Worm (Caenorhabditis elegans) whole organism, late embryonic: Measurements from ENCODE around the gene ccdc-47.

Experiments used
- C38D4.7 ChIP-seq: fragments of 200-800 bp; sonication (Bioruptor generic); optimal IDR thresholded peaks from 2 replicates; lab custom pipeline; 2018; ENCODE audit warnings: mild to moderate bottlenecking, missing genetic modification characterization, moderate library complexity, missing compliant biosample characterization
- T23F11.4 ChIP-seq: fragments of 200-800 bp; sonication (Bioruptor generic); optimal IDR thresholded peaks from 2 replicates; lab custom pipeline; 2018; ENCODE audit warnings: mild to moderate bottlenecking, missing genetic modification characterization, missing compliant biosample characterization
- Y22D7AL.16 ChIP-seq: sonication (generic microtip); optimal IDR thresholded peaks from 2 replicates; lab custom pipeline; 2016; ENCODE audit warnings: missing genetic modification characterization, missing compliant biosample characterization
- ceh-14 ChIP-seq: sonication (generic microtip); optimal IDR thresholded peaks from 2 replicates; lab custom pipeline; 2016; ENCODE audit warnings: missing genotype, missing genetic modification characterization, missing compliant biosample characterization
- ceh-31 ChIP-seq: sonication (generic microtip); optimal IDR thresholded peaks from 2 replicates; lab custom pipeline; 2016; ENCODE audit warnings: missing genetic modification characterization, missing compliant biosample characterization
- ceh-34 ChIP-seq: sonication (generic microtip); optimal IDR thresholded peaks from 2 replicates; lab custom pipeline; 2016; ENCODE audit warnings: mild to moderate bottlenecking, missing genetic modification characterization, missing compliant biosample characterization
- elt-2 ChIP-seq: sonication (generic microtip); optimal IDR thresholded peaks from 2 replicates; lab custom pipeline; 2016; ENCODE audit warnings: missing genetic modification reagents, missing genetic modification characterization, missing compliant biosample characterization
- elt-4 ChIP-seq: sonication (generic microtip); optimal IDR thresholded peaks from 2 replicates; lab custom pipeline; 2016; ENCODE audit warnings: missing genetic modification characterization, missing compliant biosample characterization
- eyg-1 ChIP-seq: sonication (generic microtip); optimal IDR thresholded peaks from 2 replicates; lab custom pipeline; 2016; ENCODE audit warnings: missing genotype, missing genetic modification characterization, missing compliant biosample characterization
- fax-1 ChIP-seq: sonication (generic microtip); optimal IDR thresholded peaks from 2 replicates; lab custom pipeline; 2016; ENCODE audit warnings: missing genotype, missing genetic modification characterization, missing compliant biosample characterization
- gmeb-2 ChIP-seq: sonication (generic microtip); optimal IDR thresholded peaks from 2 replicates; lab custom pipeline; 2016; ENCODE audit warnings: missing genetic modification characterization, inconsistent platforms, missing compliant biosample characterization
- hlh-8 ChIP-seq: sonication (generic microtip); optimal IDR thresholded peaks from 2 replicates; lab custom pipeline; 2016; ENCODE audit warnings: missing genotype, missing genetic modification characterization, missing compliant biosample characterization
- lim-6 ChIP-seq: sonication (generic microtip); optimal IDR thresholded peaks from 2 replicates; lab custom pipeline; 2016; ENCODE audit warnings: missing genetic modification characterization, missing compliant biosample characterization
- mec-3 ChIP-seq: sonication (generic microtip); optimal IDR thresholded peaks from 2 replicates; lab custom pipeline; 2016; ENCODE audit warnings: borderline replicate concordance, missing genetic modification characterization, missing compliant biosample characterization
- pag-3 ChIP-seq: sonication (generic microtip); optimal IDR thresholded peaks from 2 replicates; lab custom pipeline; 2016; ENCODE audit warnings: missing compliant biosample characterization, missing genetic modification characterization, borderline replicate concordance
- pha-2 ChIP-seq: sonication (generic microtip); optimal IDR thresholded peaks from 2 replicates; lab custom pipeline; 2017; ENCODE audit warnings: mild to moderate bottlenecking, missing genetic modification characterization, missing compliant biosample characterization
- syd-9 ChIP-seq: sonication (generic microtip); optimal IDR thresholded peaks from 2 replicates; lab custom pipeline; 2016; ENCODE audit warnings: mild to moderate bottlenecking, missing genetic modification characterization, moderate library complexity, missing compliant biosample characterization
- unc-3 ChIP-seq, 2 experiments: fragments of 200-800 bp in 1 of 2; sonication (Bioruptor generic) in 1 of 2; sonication (generic microtip) in 1 of 2; conservative IDR thresholded peaks in 1 of 2; optimal IDR thresholded peaks in 1 of 2; 2 replicates each; pipeline versions ENCODE4 v1.3.6 to Lab custom; 2016 to 2022; ENCODE audit warnings: missing compliant biosample characterization in 2 of 2, missing genetic modification characterization in 2 of 2, missing genetic modification reagents in 1 of 2
- unc-86 ChIP-seq: sonication (generic microtip); optimal IDR thresholded peaks from 2 replicates; lab custom pipeline; 2016; ENCODE audit warnings: missing genetic modification characterization, missing compliant biosample characterization

ccdc-47 gene

DNA sequence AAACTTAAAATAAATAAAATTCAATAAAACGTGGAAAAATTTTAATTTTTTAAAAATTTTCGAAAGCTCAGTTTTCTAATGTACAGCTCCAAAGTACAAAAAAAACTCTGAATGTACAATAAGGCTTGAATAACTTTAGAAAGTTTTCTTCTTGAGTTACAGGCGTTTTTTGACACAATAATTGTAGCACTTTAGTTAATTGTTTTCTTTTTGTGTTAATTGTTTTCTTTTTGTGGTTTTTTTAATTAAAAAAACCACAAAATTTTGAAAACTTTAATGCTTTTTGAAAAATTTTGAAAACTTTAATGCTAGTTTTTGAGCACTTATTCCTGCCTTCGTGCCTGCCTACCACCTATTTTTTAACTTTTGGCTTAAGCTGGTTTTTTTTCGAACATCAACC is 47.5 kb downstream of the ccdc-47 start, which contains the start of gene R10E9.2:
Gene R10E9.2 (minus strand): TSS at position 101 of the 400 bp plus-strand sequence.
- TF ChIP-seq C38D4.7 (GFP tag; lab: Kevin White, UChicago) (no peak), unc-3 (GFP tag; conservative IDR thresholded peaks at IDR 0.05; lab: Robert Waterston, UW) (no peak), unc-3 (tag; optimal IDR thresholded peaks at IDR 0.05; lab: Kevin White, UChicago) (no peak), Y22D7AL.16 (tag; lab: Kevin White, UChicago) (no peak), fax-1 (tag; lab: Kevin White, UChicago) (no peak), pag-3 (tag; lab: Kevin White, UChicago) (no peak), T23F11.4 (GFP tag; lab: Kevin White, UChicago) (no peak)

DNA sequence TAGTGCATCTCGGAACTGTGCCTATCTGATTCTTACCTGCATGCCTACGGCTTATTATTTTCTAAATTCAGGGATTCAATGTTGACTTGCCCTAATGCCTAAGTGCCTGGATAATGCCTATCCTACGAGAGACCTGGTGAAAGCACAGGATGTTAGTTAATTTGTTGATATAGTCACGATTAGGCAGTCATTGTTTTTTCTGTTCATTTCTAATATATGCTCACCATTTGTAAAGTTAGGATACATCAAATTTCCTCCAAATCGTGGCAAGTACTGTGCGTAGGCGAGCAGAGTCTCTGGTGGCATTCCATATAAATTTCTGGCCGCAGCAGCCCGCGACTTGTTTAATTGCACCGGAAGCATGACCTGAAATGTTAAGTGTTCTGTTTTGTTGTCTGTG is 49.4 kb downstream of the ccdc-47 start:
- no peak for TF ChIP-seq ceh-31 (tag; lab: Kevin White, UChicago)
- TF ChIP-seq hlh-8 (tag; lab: Kevin White, UChicago): no peak
- TF ChIP-seq eyg-1 (tag; lab: Kevin White, UChicago): no peak
- no peak for TF ChIP-seq mec-3 (tag; lab: Kevin White, UChicago)
- no peak for TF ChIP-seq unc-86 (tag; lab: Kevin White, UChicago)
- TF ChIP-seq fax-1 (tag; lab: Kevin White, UChicago): no peak
- TF ChIP-seq pha-2 (tag; lab: Kevin White, UChicago): no peak
- no peak for TF ChIP-seq elt-4
- TF ChIP-seq ceh-34 (tag; lab: Kevin White, UChicago): no peak
- TF ChIP-seq syd-9 (tag; lab: Kevin White, UChicago): no peak
- no peak for TF ChIP-seq gmeb-2
- no peak for TF ChIP-seq lim-6 (tag; lab: Kevin White, UChicago)
- TF ChIP-seq ceh-14 (tag; lab: Kevin White, UChicago): no peak
- TF ChIP-seq elt-2 (tag; lab: Kevin White, UChicago): no peak
